Fruit fly (Drosophila melanogaster): Measurements from ENCODE around the gene CG16890.

dm6 chr2L:13803805-13804560, 19.8 kb upstream of the CG16890 start:
- TF ChIP-seq CG11560 (tag; IDR thresholded peaks at IDR 0.05) (no peak), CG13894 (tag; optimal IDR thresholded peaks at IDR 0.05) (no peak), CG2712 (tag; optimal IDR thresholded peaks at IDR 0.05) (no peak), CG14014 (GFP tag; IDR thresholded peaks at IDR 0.05) (no peak)
